Worm (Caenorhabditis elegans) whole organism, young adult: ENCODE results near the gene npr-29.

ENCODE experiments used
- B0019.2 ChIP-seq: fragments of 200-800 bp; sonication (Bioruptor generic); conservative IDR thresholded peaks from 2 replicates; pipeline ENCODE4 v1.3.6; 2022; ENCODE audit warnings: missing genetic modification reagents, missing genetic modification characterization, missing compliant biosample characterization
- B0336.3 ChIP-seq: fragments of 200-800 bp; sonication (Bioruptor generic); IDR thresholded peaks from 2 replicates; pipeline ENCODE4 v1.3.6; 2022; ENCODE audit warnings: missing genetic modification characterization, missing compliant biosample characterization
- D2030.7 ChIP-seq: fragments of 200-800 bp; sonication (Bioruptor generic); IDR thresholded peaks from 2 replicates; pipeline ENCODE4 v1.3.6; 2022; ENCODE audit warnings: missing genetic modification reagents, missing genetic modification characterization, missing compliant biosample characterization
- F22D6.2 ChIP-seq: sonication (generic microtip); optimal IDR thresholded peaks from 2 replicates; lab custom pipeline; 2016; ENCODE audit warnings: mild to moderate bottlenecking, missing genetic modification characterization, missing compliant biosample characterization
- F23B12.7 ChIP-seq: sonication (generic microtip); optimal IDR thresholded peaks from 2 replicates; lab custom pipeline; 2017; ENCODE audit warnings: missing genetic modification characterization, mild to moderate bottlenecking, missing compliant biosample characterization, antibody characterized with exemption, moderate library complexity; ENCODE audit not compliant: insufficient read depth
- F39B2.1 ChIP-seq: fragments of 200-800 bp; sonication (Bioruptor generic); IDR thresholded peaks from 2 replicates; pipeline ENCODE4 v1.3.6; 2022; ENCODE audit warnings: missing genetic modification reagents, missing genetic modification characterization, missing compliant biosample characterization
- F57C9.4 ChIP-seq: sonication (generic microtip); optimal IDR thresholded peaks from 2 replicates; lab custom pipeline; 2017; ENCODE audit warnings: mild to moderate bottlenecking, missing genetic modification characterization, missing compliant biosample characterization
- K11D2.4 ChIP-seq: fragments of 200-800 bp; sonication (Bioruptor generic); IDR thresholded peaks from 2 replicates; pipeline ENCODE4 v1.3.6; 2022; ENCODE audit warnings: missing genetic modification reagents, missing genetic modification characterization, missing compliant biosample characterization
- Y56A3A.18 ChIP-seq: fragments of 200-800 bp; sonication (Bioruptor generic); IDR thresholded peaks from 2 replicates; pipeline ENCODE4 v1.3.6; 2022; ENCODE audit warnings: missing genetic modification reagents, missing genetic modification characterization, missing compliant biosample characterization
- Y67H2A.10 ChIP-seq: fragments of 200-800 bp; sonication (Bioruptor generic); conservative IDR thresholded peaks from 2 replicates; pipeline ENCODE4 v1.3.6; 2022; ENCODE audit warnings: missing genetic modification reagents, missing genetic modification characterization, missing compliant biosample characterization
- Y95B8A.8 ChIP-seq: fragments of 200-800 bp; sonication (Bioruptor generic); IDR thresholded peaks from 2 replicates; pipeline ENCODE4 v1.3.6; 2022; ENCODE audit warnings: missing genetic modification reagents, missing genetic modification characterization, missing compliant biosample characterization
- akir-1 ChIP-seq: fragments of 200-800 bp; sonication (Bioruptor generic); optimal IDR thresholded peaks from 2 replicates; lab custom pipeline; 2018; ENCODE audit warnings: mild to moderate bottlenecking, missing genetic modification characterization, moderate library complexity, missing compliant biosample characterization
- ceh-27 ChIP-seq: fragments of 200-800 bp; sonication (Bioruptor generic); optimal IDR thresholded peaks from 2 replicates; lab custom pipeline; 2018; ENCODE audit warnings: mild to moderate bottlenecking, missing genetic modification characterization, moderate library complexity, missing compliant biosample characterization
- ceh-91 ChIP-seq: fragments of 200-800 bp; sonication (Bioruptor generic); IDR thresholded peaks from 2 replicates; pipeline ENCODE4 v1.3.6; 2022; ENCODE audit warnings: missing genetic modification reagents, missing genetic modification characterization, missing compliant biosample characterization
- die-1 ChIP-seq: sonication (generic microtip); optimal IDR thresholded peaks from 2 replicates; lab custom pipeline; 2016; ENCODE audit warnings: missing genotype, mild to moderate bottlenecking, missing genetic modification characterization, missing compliant biosample characterization
- dox-1 ChIP-seq: fragments of 200-800 bp; sonication (Bioruptor generic); IDR thresholded peaks from 2 replicates; pipeline ENCODE4 v1.3.6; 2022; ENCODE audit warnings: missing genetic modification reagents, missing genetic modification characterization, missing compliant biosample characterization
- dpl-1 ChIP-seq: fragments of 150-350 bp; optimal IDR thresholded peaks from 2 replicates; lab custom pipeline; 2014; ENCODE audit warnings: missing biosample characterization, missing genetic modification reagents, missing genetic modification characterization
- efl-1 ChIP-seq: fragments of 150-350 bp; optimal IDR thresholded peaks from 2 replicates; lab custom pipeline; 2014; ENCODE audit warnings: missing biosample characterization, missing genetic modification reagents, missing genetic modification characterization
- egl-18 ChIP-seq: fragments of 200-800 bp; sonication (Bioruptor generic); IDR thresholded peaks from 2 replicates; pipeline ENCODE4 v1.3.6; 2022; ENCODE audit warnings: missing genetic modification reagents, missing genetic modification characterization, missing compliant biosample characterization
- gei-17 ChIP-seq: fragments of 200-800 bp; sonication (Bioruptor generic); optimal IDR thresholded peaks from 2 replicates; lab custom pipeline; 2018; ENCODE audit warnings: mild to moderate bottlenecking, missing genetic modification characterization, missing compliant biosample characterization
- hlh-26 ChIP-seq: fragments of 200-800 bp; sonication (Bioruptor generic); conservative IDR thresholded peaks from 2 replicates; pipeline ENCODE4 v1.3.6; 2022; ENCODE audit warnings: missing genetic modification reagents, missing genetic modification characterization, missing compliant biosample characterization
- hmg-1.2 ChIP-seq: fragments of 200-800 bp; sonication (Bioruptor generic); IDR thresholded peaks from 2 replicates; pipeline ENCODE4 v1.3.6; 2022; ENCODE audit warnings: missing genetic modification reagents, missing genetic modification characterization, missing compliant biosample characterization
- hrde-1 ChIP-seq: sonication (generic microtip); optimal IDR thresholded peaks from 2 replicates; lab custom pipeline; 2016; ENCODE audit warnings: missing genetic modification characterization, mild to moderate bottlenecking, missing compliant biosample characterization, moderate library complexity, missing genotype, missing genetic modification reagents, borderline replicate concordance
- hsf-1 ChIP-seq: fragments of 200-800 bp; sonication (Bioruptor generic); IDR thresholded peaks from 2 replicates; pipeline ENCODE4 v1.3.6; 2022; ENCODE audit warnings: missing genetic modification reagents, missing genetic modification characterization, missing compliant biosample characterization
- lin-54 ChIP-seq: fragments of 200-800 bp; sonication (Bioruptor generic); optimal IDR thresholded peaks from 2 replicates; lab custom pipeline; 2018; ENCODE audit warnings: mild to moderate bottlenecking, missing genetic modification characterization, missing compliant biosample characterization
- madf-3 ChIP-seq: fragments of 200-800 bp; sonication (Bioruptor generic); IDR thresholded peaks from 2 replicates; pipeline ENCODE4 v1.3.6; 2022; ENCODE audit warnings: missing genetic modification reagents, missing genetic modification characterization, missing compliant biosample characterization
- madf-6 ChIP-seq: fragments of 200-800 bp; sonication (Bioruptor generic); IDR thresholded peaks from 2 replicates; pipeline ENCODE4 v1.3.6; 2022; ENCODE audit warnings: missing genetic modification reagents, missing genetic modification characterization, missing compliant biosample characterization
- madf-8 ChIP-seq: fragments of 200-800 bp; sonication (Bioruptor generic); conservative IDR thresholded peaks from 2 replicates; pipeline ENCODE4 v1.3.6; 2022; ENCODE audit warnings: missing genetic modification reagents, missing genetic modification characterization, missing compliant biosample characterization
- nfya-2 ChIP-seq: fragments of 200-800 bp; sonication (Bioruptor generic); IDR thresholded peaks from 2 replicates; pipeline ENCODE4 v1.3.6; 2022; ENCODE audit warnings: missing genetic modification reagents, missing genetic modification characterization, missing compliant biosample characterization
- nhr-90 ChIP-seq: sonication (generic microtip); optimal IDR thresholded peaks from 2 replicates; lab custom pipeline; 2016; ENCODE audit warnings: missing genotype, mild to moderate bottlenecking, missing genetic modification characterization, missing compliant biosample characterization
- pbrm-1 ChIP-seq: fragments of 200-800 bp; sonication (Bioruptor generic); IDR thresholded peaks from 2 replicates; pipeline ENCODE4 v1.3.6; 2022; ENCODE audit warnings: missing genetic modification reagents, missing genetic modification characterization, missing compliant biosample characterization
- pha-4 ChIP-seq: fragments of 150-350 bp; sonication (generic microtip); optimal IDR thresholded peaks from 2 replicates; lab custom pipeline; 2014; ENCODE audit warnings: missing biosample characterization, missing genetic modification reagents, missing genetic modification characterization
- rcor-1 ChIP-seq: fragments of 200-800 bp; sonication (Bioruptor generic); IDR thresholded peaks from 2 replicates; pipeline ENCODE4 v1.3.6; 2022; ENCODE audit warnings: missing genetic modification reagents, missing genetic modification characterization, missing compliant biosample characterization
- repo-1 ChIP-seq: sonication (generic microtip); optimal IDR thresholded peaks from 2 replicates; lab custom pipeline; 2017; ENCODE audit warnings: mild to moderate bottlenecking, missing genetic modification characterization, missing compliant biosample characterization
- sdz-38 ChIP-seq: sonication (generic microtip); optimal IDR thresholded peaks from 2 replicates; lab custom pipeline; 2016; ENCODE audit warnings: missing genotype, missing genetic modification characterization, missing compliant biosample characterization
- tbx-9 ChIP-seq: sonication (generic microtip); optimal IDR thresholded peaks from 2 replicates; lab custom pipeline; 2016; ENCODE audit warnings: borderline replicate concordance, missing genetic modification characterization, inconsistent platforms, missing compliant biosample characterization
- xnd-1 ChIP-seq: sonication (generic microtip); optimal IDR thresholded peaks from 2 replicates; lab custom pipeline; 2016; ENCODE audit warnings: missing genotype, missing genetic modification reagents, missing genetic modification characterization, missing compliant biosample characterization
- zfh-2 ChIP-seq: fragments of 200-800 bp; sonication (Bioruptor generic); conservative IDR thresholded peaks from 2 replicates; pipeline ENCODE4 v1.3.6; 2022; ENCODE audit warnings: missing genetic modification reagents, missing genetic modification characterization, missing compliant biosample characterization
- ztf-3 ChIP-seq: fragments of 200-800 bp; sonication (Bioruptor generic); optimal IDR thresholded peaks from 2 replicates; lab custom pipeline; 2018; ENCODE audit warnings: mild to moderate bottlenecking, missing genetic modification characterization, missing compliant biosample characterization

npr-29 gene

DNA sequence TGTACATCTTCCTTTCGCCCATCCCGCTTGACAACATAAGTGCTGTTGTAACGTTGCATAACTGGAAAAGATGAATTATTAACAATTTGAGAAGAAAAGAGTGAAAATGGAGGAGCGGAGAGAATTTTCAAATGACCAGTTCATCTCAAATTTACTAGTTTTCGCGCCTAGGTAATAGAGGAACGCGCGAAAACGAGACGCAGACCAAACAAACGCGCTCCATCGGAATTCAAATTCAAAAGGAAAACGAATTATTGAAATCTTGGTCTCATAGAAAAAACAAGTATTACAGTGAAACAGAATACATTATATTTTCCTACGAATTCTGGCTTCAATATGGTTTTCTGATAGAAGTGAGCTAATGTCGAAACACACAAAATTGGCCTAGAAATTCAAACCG lies 12.9 kb upstream of the npr-29 start (continued):
- TF ChIP-seq Y95B8A.8 (GFP tag; lab: Robert Waterston, UW) = no peak
- TF ChIP-seq B0336.3 = peak; percentile 35; the same call in 1 of the 2 replicates
- TF ChIP-seq sdz-38 (tag; lab: Kevin White, UChicago) = no peak
- no peak for TF ChIP-seq K11D2.4 (GFP tag; lab: Robert Waterston, UW)
- no peak for TF ChIP-seq hmg-1.2
- TF ChIP-seq F22D6.2 = no peak
- TF ChIP-seq efl-1 = peak; percentile 84
- peak; percentile 34; the same call in 1 of the 2 replicates for TF ChIP-seq madf-6 (GFP tag; lab: Robert Waterston, UW)
- TF ChIP-seq gei-17 (GFP tag; lab: Kevin White, UChicago) = no peak
- no peak for TF ChIP-seq madf-3 (GFP tag; lab: Robert Waterston, UW)
- TF ChIP-seq pha-4 = no peak
- no peak for TF ChIP-seq zfh-2 (GFP tag; lab: Robert Waterston, UW)
- no peak for TF ChIP-seq ceh-91 (GFP tag; lab: Robert Waterston, UW)
- TF ChIP-seq pbrm-1 = 0 out of 2 replicates have a peak, but pooled peaks have one; percentile 7
- no peak for TF ChIP-seq F57C9.4 (tag; lab: Kevin White, UChicago)
- TF ChIP-seq dpl-1 (GFP tag; lab: Kevin White, UChicago) = peak; percentile 57
- no peak for TF ChIP-seq hlh-26 (GFP tag; lab: Robert Waterston, UW)
- TF ChIP-seq dox-1 (GFP tag; lab: Robert Waterston, UW) = 0 out of 2 replicates have a peak, but pooled peaks have one; percentile 3
- TF ChIP-seq lin-54 (GFP tag; lab: Kevin White, UChicago) = peak; percentile 38
- TF ChIP-seq ceh-27 = no peak
- TF ChIP-seq tbx-9 (tag; lab: Kevin White, UChicago) = no peak
- no peak for TF ChIP-seq F23B12.7 (tag; lab: Kevin White, UChicago)
- TF ChIP-seq Y56A3A.18 (GFP tag; lab: Robert Waterston, UW) = no peak

DNA sequence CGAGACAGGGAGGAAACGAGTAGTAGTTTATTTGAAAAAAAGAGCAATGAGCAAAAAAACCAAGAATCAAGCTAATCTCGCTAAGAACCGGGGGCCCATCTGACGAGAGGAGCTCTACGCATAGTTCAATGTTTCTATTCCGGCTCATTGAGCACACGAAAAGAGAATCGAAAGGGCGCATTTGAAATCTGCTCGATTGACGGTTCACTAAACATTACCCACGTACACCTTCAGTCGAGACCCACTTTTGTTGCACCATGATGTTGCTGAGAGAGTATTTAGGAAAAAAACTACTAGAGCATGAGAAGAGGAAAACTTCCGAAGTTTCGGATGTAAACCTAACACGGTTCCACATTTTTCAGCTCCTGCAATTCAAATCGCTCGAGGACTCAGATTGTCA lies 9.7 kb upstream of the npr-29 start:
- no peak for TF ChIP-seq ceh-91 (GFP tag; lab: Robert Waterston, UW)
- TF ChIP-seq xnd-1 (tag; lab: Kevin White, UChicago) = peak; percentile 31
- TF ChIP-seq hsf-1 (GFP tag; lab: Robert Waterston, UW) = peak; percentile 50; the same call in 1 of the 2 replicates
- peak; percentile 75 for TF ChIP-seq hrde-1
- 0 out of 2 replicates have a peak, but pooled peaks have one; percentile 26 for TF ChIP-seq madf-3 (GFP tag; lab: Robert Waterston, UW)

DNA sequence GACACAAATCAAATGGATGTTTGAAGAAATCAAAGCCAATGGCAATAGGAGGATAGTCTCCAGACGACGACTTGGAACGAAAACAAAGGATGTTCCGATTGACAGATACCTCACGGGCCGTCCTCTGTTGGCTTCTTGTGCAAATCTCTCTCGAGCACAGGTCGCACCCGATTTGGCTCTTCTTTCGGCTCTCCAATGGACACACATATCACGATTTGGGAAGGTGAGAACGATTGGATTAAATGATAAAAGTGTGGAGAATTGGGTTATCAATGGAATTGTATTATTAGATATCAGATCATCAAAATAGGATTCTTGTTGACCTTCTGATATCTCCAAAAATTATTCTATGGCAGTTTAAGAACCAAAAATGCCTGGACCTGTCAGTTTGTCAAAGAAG lies 9.1 kb downstream of the npr-29 start, which contains the start of gene ZC84.1:
ZC84.1 (minus strand) TSS at position 101 of the 400 bp plus-strand sequence.
- no peak for TF ChIP-seq B0019.2 (GFP tag; lab: Robert Waterston, UW)
- no peak for TF ChIP-seq die-1 (tag; lab: Kevin White, UChicago)
- TF ChIP-seq rcor-1 (GFP tag; lab: Robert Waterston, UW) = no peak
- TF ChIP-seq akir-1 (GFP tag; lab: Kevin White, UChicago) = no peak
- TF ChIP-seq F23B12.7 (tag; lab: Kevin White, UChicago) = no peak
- no peak for TF ChIP-seq nhr-90 (tag; lab: Kevin White, UChicago)
- TF ChIP-seq ztf-3 (GFP tag; lab: Kevin White, UChicago) = no peak
- TF ChIP-seq pha-4 = no peak
- no peak for TF ChIP-seq K11D2.4 (GFP tag; lab: Robert Waterston, UW)
- TF ChIP-seq nfya-2 = no peak
- no peak for TF ChIP-seq madf-8 (GFP tag; lab: Robert Waterston, UW)
- no peak for TF ChIP-seq repo-1 (tag; lab: Kevin White, UChicago)
- TF ChIP-seq F39B2.1 (GFP tag; lab: Robert Waterston, UW) = no peak
- no peak for TF ChIP-seq xnd-1 (tag; lab: Kevin White, UChicago)
- TF ChIP-seq Y67H2A.10 (GFP tag; lab: Robert Waterston, UW) = no peak
- TF ChIP-seq egl-18 (GFP tag; lab: Robert Waterston, UW) = no peak
- TF ChIP-seq D2030.7 (GFP tag; lab: Robert Waterston, UW) = no peak
- no peak for TF ChIP-seq madf-6 (GFP tag; lab: Robert Waterston, UW)
